Worm (Caenorhabditis elegans) whole organism, L3 larva: ENCODE results near the gene aak-1.

Experiments
- R02D3.7 ChIP-seq: fragments of 150-350 bp; optimal IDR thresholded peaks from 2 replicates; lab custom pipeline; 2014; ENCODE audit warnings: missing biosample characterization, missing genetic modification characterization
- ZK546.5 ChIP-seq: sonication (generic microtip); optimal IDR thresholded peaks from 2 replicates; lab custom pipeline; 2017; ENCODE audit warnings: missing biosample characterization, missing genetic modification characterization
- aly-2 ChIP-seq: fragments of 150-350 bp; optimal IDR thresholded peaks from 2 replicates; lab custom pipeline; 2014; ENCODE audit warnings: missing biosample characterization, missing genetic modification characterization
- ama-1 ChIP-seq: fragments of 150-350 bp; optimal IDR thresholded peaks from 2 replicates; lab custom pipeline; 2018
- ceh-16 ChIP-seq: sonication (generic microtip); optimal IDR thresholded peaks from 2 replicates; lab custom pipeline; 2017; ENCODE audit warnings: missing biosample characterization, missing genetic modification characterization
- ceh-28 ChIP-seq: fragments of 150-350 bp; optimal IDR thresholded peaks from 2 replicates; lab custom pipeline; 2014; ENCODE audit warnings: missing biosample characterization, missing genetic modification reagents, missing genetic modification characterization
- ceh-82 ChIP-seq: fragments of 150-350 bp; optimal IDR thresholded peaks from 2 replicates; lab custom pipeline; 2014; ENCODE audit warnings: missing biosample characterization, missing genetic modification characterization
- ceh-9 ChIP-seq: sonication (generic microtip); optimal IDR thresholded peaks from 2 replicates; lab custom pipeline; 2018; ENCODE audit warnings: missing biosample characterization, missing genetic modification characterization
- daf-12 ChIP-seq: fragments of 150-350 bp; optimal IDR thresholded peaks from 2 replicates; lab custom pipeline; 2014; ENCODE audit warnings: missing biosample characterization, missing genetic modification reagents, missing genetic modification characterization
- egl-27 ChIP-seq: sonication (generic microtip); optimal IDR thresholded peaks from 4 replicates; lab custom pipeline; 2017; ENCODE audit warnings: missing biosample characterization, missing genetic modification reagents, missing genetic modification characterization
- egl-5 ChIP-seq: fragments of 150-350 bp; optimal IDR thresholded peaks from 2 replicates; lab custom pipeline; 2017; ENCODE audit warnings: missing biosample characterization, missing genetic modification reagents, missing genetic modification characterization, inconsistent platforms
- elt-1 ChIP-seq: fragments of 150-350 bp; optimal IDR thresholded peaks from 2 replicates; lab custom pipeline; 2014; ENCODE audit warnings: missing biosample characterization, missing genetic modification characterization
- elt-2 ChIP-seq: sonication (generic microtip); optimal IDR thresholded peaks from 2 replicates; lab custom pipeline; 2016; ENCODE audit warnings: missing genetic modification reagents, mild to moderate bottlenecking, missing genetic modification characterization, missing compliant biosample characterization
- elt-3 ChIP-seq, 3 experiments: fragments of 150-350 bp in 1 of 3; sonication (generic microtip) in 2 of 3; optimal IDR thresholded peaks; 2 replicates in 2 of 3; 4 replicates in 1 of 3; lab custom pipeline; 2014 to 2017; ENCODE audit warnings: missing biosample characterization in 3 of 3, missing genetic modification characterization in 3 of 3
- eor-1 ChIP-seq, 2 experiments: fragments of 150-350 bp; optimal IDR thresholded peaks; 2 replicates each; lab custom pipeline; 2014 to 2018; ENCODE audit warnings: missing biosample characterization in 2 of 2, missing genetic modification characterization in 2 of 2
- fkh-10 ChIP-seq: sonication (generic microtip); optimal IDR thresholded peaks from 2 replicates; lab custom pipeline; 2017; ENCODE audit warnings: missing biosample characterization, missing genetic modification reagents, missing genetic modification characterization
- fkh-2 ChIP-seq: fragments of 150-350 bp; optimal IDR thresholded peaks from 2 replicates; lab custom pipeline; 2014; ENCODE audit warnings: missing biosample characterization, missing genetic modification reagents, missing genetic modification characterization
- fos-1 ChIP-seq: fragments of 150-350 bp; optimal IDR thresholded peaks from 2 replicates; lab custom pipeline; 2014; ENCODE audit warnings: missing biosample characterization, missing genetic modification characterization
- hmg-11 ChIP-seq: sonication (generic microtip); optimal IDR thresholded peaks from 2 replicates; lab custom pipeline; 2016; ENCODE audit warnings: missing genetic modification characterization, missing compliant biosample characterization
- jun-1 ChIP-seq: fragments of 150-350 bp; optimal IDR thresholded peaks from 2 replicates; lab custom pipeline; 2014; ENCODE audit warnings: missing biosample characterization, missing genetic modification reagents, missing genetic modification characterization
- lin-15B ChIP-seq: fragments of 150-350 bp; optimal IDR thresholded peaks from 2 replicates; lab custom pipeline; 2014; ENCODE audit warnings: missing biosample characterization, missing genetic modification characterization
- lin-39 ChIP-seq: fragments of 150-350 bp; optimal IDR thresholded peaks from 2 replicates; lab custom pipeline; 2018; ENCODE audit warnings: missing biosample characterization, missing genetic modification reagents, missing genetic modification characterization
- lsy-12 ChIP-seq: sonication (generic microtip); optimal IDR thresholded peaks from 2 replicates; lab custom pipeline; 2016; ENCODE audit warnings: mild to moderate bottlenecking, missing genetic modification characterization, missing compliant biosample characterization
- mdl-1 ChIP-seq: fragments of 150-350 bp; optimal IDR thresholded peaks from 2 replicates; lab custom pipeline; 2014; ENCODE audit warnings: missing biosample characterization, missing genetic modification characterization
- mml-1 ChIP-seq: fragments of 150-350 bp; sonication (generic microtip); optimal IDR thresholded peaks from 3 replicates; lab custom pipeline; 2014; ENCODE audit warnings: missing biosample characterization, missing genetic modification characterization
- nfya-1 ChIP-seq: sonication (generic microtip); optimal IDR thresholded peaks from 2 replicates; lab custom pipeline; 2017; ENCODE audit warnings: missing genetic modification characterization, mild to moderate bottlenecking, missing compliant biosample characterization, antibody characterized with exemption, moderate library complexity; ENCODE audit not compliant: insufficient read depth
- nhr-11 ChIP-seq: fragments of 150-350 bp; optimal IDR thresholded peaks from 2 replicates; lab custom pipeline; 2014; ENCODE audit warnings: missing biosample characterization, missing genetic modification characterization
- nhr-12 ChIP-seq: fragments of 150-350 bp; optimal IDR thresholded peaks from 2 replicates; lab custom pipeline; 2014; ENCODE audit warnings: missing biosample characterization, missing genetic modification characterization
- nhr-23 ChIP-seq: fragments of 150-350 bp; optimal IDR thresholded peaks from 2 replicates; lab custom pipeline; 2014; ENCODE audit warnings: missing biosample characterization, missing genetic modification reagents, missing genetic modification characterization
- nhr-237 ChIP-seq: fragments of 150-350 bp; optimal IDR thresholded peaks from 2 replicates; lab custom pipeline; 2014; ENCODE audit warnings: missing biosample characterization, missing genetic modification characterization
- nhr-25 ChIP-seq: sonication (generic microtip); optimal IDR thresholded peaks from 2 replicates; lab custom pipeline; 2017; ENCODE audit warnings: missing biosample characterization, missing genetic modification characterization
- nhr-28 ChIP-seq: fragments of 150-350 bp; optimal IDR thresholded peaks from 2 replicates; lab custom pipeline; 2014; ENCODE audit warnings: missing biosample characterization, missing genetic modification characterization
- nhr-43 ChIP-seq: sonication (generic microtip); optimal IDR thresholded peaks from 2 replicates; lab custom pipeline; 2016; ENCODE audit warnings: mild to moderate bottlenecking, missing genetic modification characterization, missing compliant biosample characterization; ENCODE audit not compliant: poor library complexity, severe bottlenecking
- nhr-67 ChIP-seq: fragments of 150-350 bp; optimal IDR thresholded peaks from 2 replicates; lab custom pipeline; 2014; ENCODE audit warnings: missing biosample characterization, missing genetic modification characterization
- nhr-76 ChIP-seq: fragments of 150-350 bp; sonication (generic microtip); optimal IDR thresholded peaks from 5 replicates; lab custom pipeline; 2014; ENCODE audit warnings: missing biosample characterization, missing genetic modification characterization
- nhr-77 ChIP-seq: fragments of 150-350 bp; optimal IDR thresholded peaks from 2 replicates; lab custom pipeline; 2014; ENCODE audit warnings: missing biosample characterization, missing genetic modification characterization
- pha-4 ChIP-seq: fragments of 150-350 bp; optimal IDR thresholded peaks from 2 replicates; lab custom pipeline; 2014; ENCODE audit warnings: missing biosample characterization, missing genetic modification reagents, missing genetic modification characterization
- pqm-1 ChIP-seq: fragments of 150-350 bp; optimal IDR thresholded peaks from 2 replicates; lab custom pipeline; 2017; ENCODE audit warnings: missing biosample characterization, missing genetic modification characterization, inconsistent platforms
- sea-2 ChIP-seq: fragments of 150-350 bp; sonication (generic microtip); optimal IDR thresholded peaks from 4 replicates; lab custom pipeline; 2014; ENCODE audit warnings: missing biosample characterization, missing genetic modification reagents, missing genetic modification characterization
- skn-1 ChIP-seq: fragments of 150-350 bp; optimal IDR thresholded peaks from 2 replicates; lab custom pipeline; 2014; ENCODE audit warnings: missing biosample characterization, missing genetic modification characterization
- snpc-4 ChIP-seq: fragments of 150-350 bp; optimal IDR thresholded peaks from 2 replicates; lab custom pipeline; 2014; ENCODE audit warnings: missing biosample characterization, missing genetic modification characterization
- tbx-2 ChIP-seq: sonication (generic microtip); optimal IDR thresholded peaks from 2 replicates; lab custom pipeline; 2016; ENCODE audit warnings: mild to moderate bottlenecking, missing genetic modification characterization, missing compliant biosample characterization
- unc-39 ChIP-seq: sonication (generic microtip); optimal IDR thresholded peaks from 4 replicates; lab custom pipeline; 2017; ENCODE audit warnings: missing biosample characterization, missing genetic modification characterization
- unc-62 ChIP-seq: fragments of 150-350 bp; sonication (generic microtip); optimal IDR thresholded peaks from 4 replicates; lab custom pipeline; 2014; ENCODE audit warnings: missing biosample characterization, missing genetic modification reagents, missing genetic modification characterization
- zag-1 ChIP-seq: fragments of 150-350 bp; optimal IDR thresholded peaks from 2 replicates; lab custom pipeline; 2014; ENCODE audit warnings: missing biosample characterization, missing genetic modification characterization
- ztf-11 ChIP-seq: fragments of 150-350 bp; optimal IDR thresholded peaks from 2 replicates; lab custom pipeline; 2014; ENCODE audit warnings: missing biosample characterization, missing genetic modification characterization
- ztf-4 ChIP-seq: fragments of 150-350 bp; optimal IDR thresholded peaks from 2 replicates; lab custom pipeline; 2014; ENCODE audit warnings: missing biosample characterization, missing genetic modification characterization

aak-1 gene

DNA sequence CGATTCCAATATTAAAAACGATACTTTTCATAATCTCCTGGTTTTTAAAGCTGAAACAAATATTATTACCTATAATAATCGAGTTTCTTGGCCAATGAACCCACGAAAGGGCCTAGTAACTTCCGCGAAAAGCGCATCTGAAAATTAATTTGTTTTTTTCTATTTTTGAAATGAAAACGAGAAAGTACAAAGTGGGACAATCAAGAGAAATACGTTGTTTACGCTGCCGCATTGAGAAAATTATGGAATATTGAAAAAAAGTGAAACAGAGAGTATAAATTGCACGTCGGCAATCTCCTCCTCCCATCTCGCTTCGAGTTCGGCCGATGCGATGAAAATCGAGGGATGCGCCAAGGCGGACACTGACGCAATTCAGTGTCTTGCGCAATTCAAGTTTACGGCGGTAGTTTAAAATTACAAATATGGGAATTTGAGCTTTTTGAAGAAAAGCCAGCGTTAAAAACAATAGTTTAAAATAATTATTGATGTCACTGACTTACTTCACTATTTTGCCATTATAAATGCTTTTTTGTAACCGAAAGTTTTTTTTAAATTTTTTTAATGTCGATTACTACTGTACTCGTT, 19.5 kb downstream of the aak-1 start, which contains the start of gene pdhk-2:
TSS of gene pdhk-2 (minus strand) at position 137 of the 585 bp plus-strand sequence.
- peak; percentile 63 for TF ChIP-seq egl-27 (tag; lab: Kevin White, UChicago)
- TF ChIP-seq fos-1 (tag; lab: Kevin White, UChicago): no peak
- TF ChIP-seq nhr-67 (tag; lab: Kevin White, UChicago): no peak
- TF ChIP-seq jun-1 (tag; lab: Kevin White, UChicago): peak; percentile 88
- TF ChIP-seq ceh-16 (tag; lab: Kevin White, UChicago): peak; percentile 32
- TF ChIP-seq lin-39: peak; percentile 89
- TF ChIP-seq daf-12 (tag; lab: Kevin White, UChicago): no peak
- no peak for TF ChIP-seq unc-39
- no peak for TF ChIP-seq nhr-12 (tag; lab: Kevin White, UChicago)
- peak; percentile 94 for TF ChIP-seq nhr-23 (tag; lab: Kevin White, UChicago)
- peak; percentile 80 for TF ChIP-seq elt-2 (tag; lab: Kevin White, UChicago)
- TF ChIP-seq ceh-82: peak; percentile 78
- TF ChIP-seq sea-2 (GFP tag; lab: Kevin White, UChicago): no peak
- TF ChIP-seq pqm-1 (tag; lab: Kevin White, UChicago): peak; percentile 71
- TF ChIP-seq elt-1 (tag; lab: Kevin White, UChicago): peak; percentile 72
- TF ChIP-seq elt-3 (tag; optimal IDR thresholded peaks at IDR 0.05; lab: Kevin White, UChicago): no peak
- TF ChIP-seq snpc-4 (tag; lab: Kevin White, UChicago): peak; percentile 79
- TF ChIP-seq hmg-11 (tag; lab: Kevin White, UChicago): peak; percentile 92
- no peak for TF ChIP-seq ztf-11 (tag; lab: Kevin White, UChicago)
- TF ChIP-seq nhr-43 (tag; lab: Kevin White, UChicago): peak; percentile 96
- peak; percentile 91 for TF ChIP-seq lsy-12 (tag; lab: Kevin White, UChicago)
- TF ChIP-seq eor-1 (tag; optimal IDR thresholded peaks at IDR 0.05; lab: Kevin White, UChicago): no peak
- peak; percentile 36 for TF ChIP-seq aly-2 (tag; lab: Kevin White, UChicago)
- peak; percentile 24 for TF ChIP-seq nhr-77
- peak; percentile 92 for TF ChIP-seq nfya-1
- no peak for TF ChIP-seq nhr-76
- peak; percentile 40 for TF ChIP-seq ztf-4
- TF ChIP-seq nhr-11 (tag; lab: Kevin White, UChicago): peak; percentile 46
- peak; percentile 7 for TF ChIP-seq nhr-28 (tag; lab: Kevin White, UChicago)
- TF ChIP-seq R02D3.7 (tag; lab: Kevin White, UChicago): peak; percentile 88
- no peak for TF ChIP-seq nhr-237 (tag; lab: Kevin White, UChicago)
- peak; percentile 91 for TF ChIP-seq nhr-25 (tag; lab: Kevin White, UChicago)
- peak; percentile 66 for TF ChIP-seq fkh-10 (GFP tag; lab: Kevin White, UChicago)
- TF ChIP-seq ZK546.5 (tag; lab: Kevin White, UChicago): no peak
- TF ChIP-seq ama-1 (lab: Kevin White, UChicago): peak; percentile 57
- no peak for TF ChIP-seq mml-1
- peak; percentile 95 for TF ChIP-seq skn-1
- peak; percentile 97 for TF ChIP-seq pha-4 (tag; lab: Kevin White, UChicago)
- peak; percentile 10 for TF ChIP-seq zag-1 (tag; lab: Kevin White, UChicago)
- TF ChIP-seq ceh-9: no peak
- peak; percentile 75 for TF ChIP-seq egl-5 (tag; lab: Kevin White, UChicago)
- peak; percentile 82 for TF ChIP-seq ceh-28 (tag; lab: Kevin White, UChicago)
- no peak for TF ChIP-seq fkh-2 (tag; lab: Kevin White, UChicago)
- peak; percentile 73 for TF ChIP-seq unc-62 (GFP tag; lab: Kevin White, UChicago)
- TF ChIP-seq mdl-1 (tag; lab: Kevin White, UChicago): peak; percentile 48
- TF ChIP-seq lin-15B: peak; percentile 95
- peak; percentile 88 for TF ChIP-seq tbx-2
